Worm (Caenorhabditis elegans): ENCODE data around the gene srz-6.

Gene srz-6

DNA sequence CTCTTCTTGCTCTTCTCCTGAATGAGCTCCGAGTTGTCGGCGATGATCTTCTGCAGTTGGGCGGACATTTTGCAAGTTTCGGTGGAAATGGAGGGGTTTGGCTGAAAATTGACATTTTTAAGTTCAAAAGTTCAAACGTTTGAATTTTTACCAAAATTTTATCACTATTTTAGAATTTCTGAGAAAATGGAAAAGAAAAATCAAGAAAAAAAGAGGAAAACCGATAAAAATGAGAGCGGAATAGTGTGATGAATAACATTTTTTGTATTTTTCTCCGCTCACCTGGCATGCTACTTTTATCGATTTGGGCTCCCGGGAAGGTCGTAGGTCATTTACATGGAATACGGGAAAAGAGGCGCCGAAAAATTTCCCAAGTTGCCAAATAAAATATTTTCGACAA lies 7.0 kb upstream of the srz-6 start, which contains the start of gene F15A4.10:
Gene F15A4.10 (minus strand): TSS at position 101 of the 400 bp plus-strand sequence.
- TF ChIP-seq nhr-23 (tag; optimal IDR thresholded peaks at IDR 0.05) (no peak), mdl-1 (tag; optimal IDR thresholded peaks at IDR 0.05) (no peak), nhr-67 (tag; optimal IDR thresholded peaks at IDR 0.05) (no peak), R02D3.7 (tag; optimal IDR thresholded peaks at IDR 0.05) (no peak), hmg-11 (tag; optimal IDR thresholded peaks at IDR 0.05) (no peak), egl-27 (tag; optimal IDR thresholded peaks at IDR 0.05) (no peak), nhr-43 (tag; optimal IDR thresholded peaks at IDR 0.05; ENCODE audit: poor library complexity, severe bottlenecking) (no peak), ZK546.5 (tag; optimal IDR thresholded peaks at IDR 0.05) (no peak), ceh-28 (tag; optimal IDR thresholded peaks at IDR 0.05) (no peak), nhr-76 (tag; optimal IDR thresholded peaks at IDR 0.05) (no peak), unc-62 (GFP tag; optimal IDR thresholded peaks at IDR 0.05) (no peak), fos-1 (tag; optimal IDR thresholded peaks at IDR 0.05) (no peak), elt-2 (tag; optimal IDR thresholded peaks at IDR 0.05) (no peak), mml-1 (tag; optimal IDR thresholded peaks at IDR 0.05) (no peak), ceh-82 (tag; optimal IDR thresholded peaks at IDR 0.05) (no peak), sea-2 (GFP tag; optimal IDR thresholded peaks at IDR 0.05) (no peak)

DNA sequence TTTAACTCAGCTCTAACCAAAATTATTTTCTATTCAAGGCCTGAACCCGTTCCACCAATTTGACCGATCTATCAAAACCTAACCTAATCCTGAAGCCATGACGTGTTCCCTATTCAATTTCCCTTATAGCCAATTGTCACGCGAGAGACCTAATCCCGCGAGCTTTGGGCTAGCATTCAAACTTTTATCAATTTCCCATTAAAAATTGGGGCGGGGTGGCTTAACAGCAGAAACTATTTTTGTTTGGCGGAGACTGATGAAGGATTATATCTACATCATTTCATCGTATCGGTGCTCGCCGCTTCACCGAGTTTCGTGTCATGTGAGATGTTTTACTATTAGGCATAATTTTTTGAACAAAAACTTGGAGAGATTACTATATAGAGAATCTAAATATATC lies 3.2 kb upstream of the srz-6 start:
- TF ChIP-seq nhr-23 (tag; optimal IDR thresholded peaks at IDR 0.05) = no peak
- no peak for TF ChIP-seq nhr-11 (tag; optimal IDR thresholded peaks at IDR 0.05)
- TF ChIP-seq elt-2 (tag; optimal IDR thresholded peaks at IDR 0.05) = no peak

DNA sequence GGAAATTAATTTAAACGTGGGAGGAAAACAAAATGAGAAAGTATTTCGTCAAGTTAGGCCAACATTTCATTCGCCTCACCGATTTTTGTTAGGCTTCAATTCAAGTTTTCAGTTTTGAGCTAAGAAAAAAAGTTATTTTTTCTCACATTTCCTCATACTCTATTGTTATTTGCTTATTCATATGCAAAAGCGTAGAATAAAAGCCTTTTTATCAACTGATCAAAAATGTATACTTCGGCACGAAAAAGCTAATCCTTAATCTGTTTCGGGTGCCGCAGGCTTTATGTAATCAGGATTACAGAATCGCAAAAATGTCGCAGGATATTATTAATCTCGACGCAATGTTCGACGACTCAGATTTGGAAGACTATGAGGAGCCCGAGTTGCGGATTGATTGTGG lies 2.1 kb upstream of the srz-6 start, which contains the start of gene T21B4.15:
Gene T21B4.15 (plus strand): TSS at position 301 of the 400 bp plus-strand sequence.
- no peak for TF ChIP-seq ztf-4 (tag; optimal IDR thresholded peaks at IDR 0.05)
- no peak for TF ChIP-seq nhr-25 (tag; optimal IDR thresholded peaks at IDR 0.05)
- TF ChIP-seq skn-1 (tag; optimal IDR thresholded peaks at IDR 0.05) = no peak

DNA sequence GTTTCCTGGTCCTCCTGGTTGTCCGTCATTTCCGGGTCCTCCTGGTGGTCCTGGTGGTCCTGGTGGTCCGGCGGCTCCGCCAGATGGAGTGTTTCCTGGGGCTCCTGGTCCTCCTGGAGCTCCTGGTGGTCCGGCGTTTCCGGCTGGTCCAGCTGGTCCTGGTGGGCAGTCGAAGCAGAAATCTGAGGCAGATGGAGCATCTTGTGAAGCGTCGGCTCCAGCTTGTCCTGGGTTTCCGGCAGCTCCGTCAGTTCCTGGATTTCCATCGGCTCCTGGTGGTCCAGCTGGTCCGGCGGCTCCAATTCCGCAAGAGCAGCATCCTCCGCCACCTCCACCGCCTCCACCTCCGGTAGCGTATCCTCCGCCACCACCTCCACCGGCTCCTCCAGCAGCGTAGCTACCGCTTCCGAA lies 2.0 kb downstream of the srz-6 start:
- TF ChIP-seq nhr-77 (tag; optimal IDR thresholded peaks at IDR 0.05) (no peak), nhr-43 (tag; optimal IDR thresholded peaks at IDR 0.05; ENCODE audit: poor library complexity, severe bottlenecking) (no peak), unc-39 (tag; optimal IDR thresholded peaks at IDR 0.05) (no peak), lin-15B (tag; optimal IDR thresholded peaks at IDR 0.05) (no peak), nfya-1 (tag; optimal IDR thresholded peaks at IDR 0.05; ENCODE audit: insufficient read depth) (no peak), ceh-16 (tag; optimal IDR thresholded peaks at IDR 0.05) (no peak), elt-1 (tag; optimal IDR thresholded peaks at IDR 0.05) (no peak), jun-1 (tag; optimal IDR thresholded peaks at IDR 0.05) (no peak), daf-12 (tag; optimal IDR thresholded peaks at IDR 0.05) (no peak), pqm-1 (tag; optimal IDR thresholded peaks at IDR 0.05) (no peak), ceh-82 (tag; optimal IDR thresholded peaks at IDR 0.05) (no peak), nhr-28 (tag; optimal IDR thresholded peaks at IDR 0.05) (no peak), nhr-12 (tag; optimal IDR thresholded peaks at IDR 0.05) (no peak)

DNA sequence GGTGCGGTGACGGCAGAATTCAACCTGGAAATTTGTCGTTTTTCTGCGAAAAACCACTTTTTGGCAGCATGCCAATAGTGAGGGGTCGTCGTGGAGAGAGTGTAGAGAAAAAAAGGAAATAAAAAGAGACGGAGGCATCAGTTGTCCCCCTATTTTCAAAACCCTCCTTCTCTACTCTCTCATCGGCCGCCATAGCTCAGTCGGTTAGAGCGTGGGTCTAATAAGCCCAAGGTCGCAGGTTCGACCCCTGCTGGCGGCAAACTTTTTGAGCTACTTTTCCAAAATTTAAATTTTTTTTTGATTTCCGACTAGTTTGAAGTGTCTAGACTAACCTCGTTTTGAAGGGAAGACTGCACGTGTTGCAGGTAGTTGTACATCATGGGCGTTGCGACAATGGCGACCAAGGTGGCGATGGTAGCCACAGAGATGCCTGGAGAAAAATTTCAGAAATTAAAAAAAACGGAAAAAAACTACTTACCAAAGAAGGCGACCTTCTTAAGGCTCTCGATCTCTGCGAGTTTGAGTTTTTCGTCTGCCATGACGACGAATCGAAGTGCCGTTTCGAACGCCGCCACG lies 2.6 kb downstream of the srz-6 start, which contains the start of gene col-85:
Gene col-85 (minus strand): TSS at position 540 of the 576 bp plus-strand sequence.
- TF ChIP-seq nhr-67 (tag; optimal IDR thresholded peaks at IDR 0.05) (no peak), egl-5 (tag; optimal IDR thresholded peaks at IDR 0.05) (no peak), nhr-43 (tag; optimal IDR thresholded peaks at IDR 0.05; ENCODE audit: poor library complexity, severe bottlenecking) (peak; percentile 80), eor-1 (tag; optimal IDR thresholded peaks at IDR 0.05) (no peak), nfya-1 (tag; optimal IDR thresholded peaks at IDR 0.05; ENCODE audit: insufficient read depth) (peak; percentile 66), fkh-10 (GFP tag; optimal IDR thresholded peaks at IDR 0.05) (no peak), fos-1 (tag; optimal IDR thresholded peaks at IDR 0.05) (no peak), jun-1 (tag; optimal IDR thresholded peaks at IDR 0.05) (peak; percentile 61), ZK546.5 (tag; optimal IDR thresholded peaks at IDR 0.05) (no peak), lin-15B (tag; optimal IDR thresholded peaks at IDR 0.05) (peak; percentile 35), ceh-9 (tag; optimal IDR thresholded peaks at IDR 0.05) (no peak), R02D3.7 (tag; optimal IDR thresholded peaks at IDR 0.05) (peak; percentile 8), lin-39 (tag; optimal IDR thresholded peaks at IDR 0.05) (peak; percentile 19), mdl-1 (tag; optimal IDR thresholded peaks at IDR 0.05) (no peak), skn-1 (tag; optimal IDR thresholded peaks at IDR 0.05) (peak; percentile 63), ama-1 (optimal IDR thresholded peaks at IDR 0.05) (no peak), ztf-11 (tag; optimal IDR thresholded peaks at IDR 0.05) (no peak), nhr-12 (tag; optimal IDR thresholded peaks at IDR 0.05) (no peak), pqm-1 (tag; optimal IDR thresholded peaks at IDR 0.05) (peak; percentile 13), elt-1 (tag; optimal IDR thresholded peaks at IDR 0.05) (no peak), nhr-237 (tag; optimal IDR thresholded peaks at IDR 0.05) (no peak), hmg-11 (tag; optimal IDR thresholded peaks at IDR 0.05) (peak; percentile 89), sea-2 (GFP tag; optimal IDR thresholded peaks at IDR 0.05) (no peak), lsy-12 (tag; optimal IDR thresholded peaks at IDR 0.05) (peak; percentile 31), tbx-2 (tag; optimal IDR thresholded peaks at IDR 0.05) (peak; percentile 15), daf-12 (tag; optimal IDR thresholded peaks at IDR 0.05) (no peak), nhr-11 (tag; optimal IDR thresholded peaks at IDR 0.05) (no peak), ceh-28 (tag; optimal IDR thresholded peaks at IDR 0.05) (no peak), egl-27 (tag; optimal IDR thresholded peaks at IDR 0.05) (peak; percentile 41), snpc-4 (tag; optimal IDR thresholded peaks at IDR 0.05) (peak; percentile 93), pha-4 (tag; optimal IDR thresholded peaks at IDR 0.05) (no peak), nhr-23 (tag; optimal IDR thresholded peaks at IDR 0.05) (peak; percentile 30)
